Worm (Caenorhabditis elegans) whole organism, L1 larva: ENCODE data around the gene irld-57.

Experiments used
- C16A3.4 ChIP-seq: fragments of 150-350 bp; optimal IDR thresholded peaks from 2 replicates; lab custom pipeline; 2014; ENCODE audit warnings: missing biosample characterization, missing genetic modification characterization
- C34B4.2 ChIP-seq: sonication (generic microtip); optimal IDR thresholded peaks from 2 replicates; lab custom pipeline; 2017; ENCODE audit warnings: mild to moderate bottlenecking, missing genetic modification characterization, missing compliant biosample characterization
- F16B12.6 ChIP-seq: fragments of 150-350 bp; optimal IDR thresholded peaks from 2 replicates; lab custom pipeline; 2014; ENCODE audit warnings: missing biosample characterization, missing genetic modification characterization
- Y116A8C.19 ChIP-seq: sonication (generic microtip); optimal IDR thresholded peaks from 2 replicates; lab custom pipeline; 2016; ENCODE audit warnings: missing compliant biosample characterization, missing genetic modification characterization, borderline replicate concordance
- aha-1 ChIP-seq: fragments of 150-350 bp; optimal IDR thresholded peaks from 2 replicates; lab custom pipeline; 2014; ENCODE audit warnings: missing biosample characterization, missing genetic modification characterization
- alr-1 ChIP-seq: fragments of 200-800 bp; sonication (Bioruptor generic); optimal IDR thresholded peaks from 2 replicates; lab custom pipeline; 2018; ENCODE audit warnings: borderline replicate concordance, mild to moderate bottlenecking, missing genetic modification characterization, missing compliant biosample characterization
- blmp-1 ChIP-seq: fragments of 150-350 bp; optimal IDR thresholded peaks from 2 replicates; lab custom pipeline; 2014; ENCODE audit warnings: missing biosample characterization, missing genetic modification characterization
- ceh-63 ChIP-seq: fragments of 200-800 bp; sonication (Bioruptor generic); optimal IDR thresholded peaks from 2 replicates; lab custom pipeline; 2018; ENCODE audit warnings: mild to moderate bottlenecking, missing genetic modification characterization, missing compliant biosample characterization
- ces-1 ChIP-seq: fragments of 150-350 bp; optimal IDR thresholded peaks from 2 replicates; lab custom pipeline; 2014; ENCODE audit warnings: missing biosample characterization, missing genetic modification reagents, missing genetic modification characterization
- dsc-1 ChIP-seq: sonication (generic microtip); optimal IDR thresholded peaks from 2 replicates; lab custom pipeline; 2016; ENCODE audit warnings: mild to moderate bottlenecking, missing genetic modification characterization, missing compliant biosample characterization
- efl-1 ChIP-seq, 4 experiments: fragments of 150-350 bp; optimal IDR thresholded peaks in 3 of 4; peaks in 1 of 4; 1 replicate in 1 of 4; 2 replicates in 3 of 4; lab custom pipeline; 2014; ENCODE audit warnings: missing biosample characterization in 2 of 4, missing genetic modification characterization in 2 of 4, missing genetic modification reagents in 2 of 4
- efl-3 ChIP-seq: fragments of 200-800 bp; sonication (Bioruptor generic); optimal IDR thresholded peaks from 2 replicates; lab custom pipeline; 2018; ENCODE audit warnings: mild to moderate bottlenecking, missing genetic modification characterization, missing compliant biosample characterization
- egl-13 ChIP-seq: sonication (generic microtip); optimal IDR thresholded peaks from 2 replicates; lab custom pipeline; 2016; ENCODE audit warnings: missing genotype, missing genetic modification reagents, missing genetic modification characterization, missing compliant biosample characterization
- elt-3 ChIP-seq, 6 experiments: fragments of 150-350 bp in 1 of 6; sonication (generic microtip); optimal IDR thresholded peaks; 2 replicates each; lab custom pipeline; 2017 to 2018; ENCODE audit warnings: missing biosample characterization in 6 of 6, missing genetic modification characterization in 6 of 6, inconsistent platforms in 1 of 6
- fos-1 ChIP-seq: fragments of 150-350 bp; optimal IDR thresholded peaks from 2 replicates; lab custom pipeline; 2014; ENCODE audit warnings: missing biosample characterization, missing genetic modification characterization
- grh-1 ChIP-seq: fragments of 200-800 bp; sonication (Bioruptor generic); IDR thresholded peaks from 2 replicates; pipeline ENCODE4 v1.3.6; 2022; ENCODE audit warnings: missing genetic modification reagents, missing genetic modification characterization, missing compliant biosample characterization
- hlh-17 ChIP-seq: fragments of 200-800 bp; sonication (Bioruptor generic); optimal IDR thresholded peaks from 2 replicates; lab custom pipeline; 2018; ENCODE audit warnings: missing genetic modification characterization, mild to moderate bottlenecking, missing compliant biosample characterization, moderate library complexity, borderline replicate concordance
- hlh-4 ChIP-seq: sonication (generic microtip); optimal IDR thresholded peaks from 2 replicates; lab custom pipeline; 2016; ENCODE audit warnings: mild to moderate bottlenecking, missing genetic modification characterization, missing compliant biosample characterization
- lin-13 ChIP-seq: fragments of 150-350 bp; optimal IDR thresholded peaks from 2 replicates; lab custom pipeline; 2014; ENCODE audit warnings: missing biosample characterization, missing genetic modification reagents, missing genetic modification characterization
- lin-14 ChIP-seq: fragments of 200-800 bp; sonication (Bioruptor generic); optimal IDR thresholded peaks from 2 replicates; lab custom pipeline; 2018; ENCODE audit warnings: mild to moderate bottlenecking, missing genetic modification characterization, moderate library complexity, missing compliant biosample characterization
- lin-15B ChIP-seq: fragments of 150-350 bp; sonication (generic microtip); optimal IDR thresholded peaks from 3 replicates; lab custom pipeline; 2014; ENCODE audit warnings: missing biosample characterization, missing genetic modification characterization
- lsy-2 ChIP-seq, 2 experiments: fragments of 150-350 bp; optimal IDR thresholded peaks; 2 replicates each; lab custom pipeline; 2014; ENCODE audit warnings: missing biosample characterization in 2 of 2, missing genetic modification characterization in 2 of 2
- nhr-11 ChIP-seq: fragments of 150-350 bp; optimal IDR thresholded peaks from 2 replicates; lab custom pipeline; 2014; ENCODE audit warnings: missing biosample characterization, missing genetic modification characterization
- nhr-12 ChIP-seq: sonication (generic microtip); optimal IDR thresholded peaks from 2 replicates; lab custom pipeline; 2017; ENCODE audit warnings: missing biosample characterization, missing genetic modification characterization
- nhr-19 ChIP-seq: fragments of 200-800 bp; sonication (Bioruptor generic); conservative IDR thresholded peaks from 2 replicates; pipeline ENCODE4 v1.3.6; 2022; ENCODE audit warnings: missing genetic modification characterization, missing compliant biosample characterization
- nhr-20 ChIP-seq: sonication (generic microtip); optimal IDR thresholded peaks from 2 replicates; lab custom pipeline; 2016; ENCODE audit warnings: mild to moderate bottlenecking, missing genetic modification characterization, missing compliant biosample characterization
- nhr-47 ChIP-seq: sonication (generic microtip); optimal IDR thresholded peaks from 2 replicates; lab custom pipeline; 2016; ENCODE audit warnings: mild to moderate bottlenecking, missing genetic modification characterization, moderate library complexity, missing compliant biosample characterization
- nhr-71 ChIP-seq: sonication (generic microtip); optimal IDR thresholded peaks from 2 replicates; lab custom pipeline; 2016; ENCODE audit warnings: mild to moderate bottlenecking, missing genetic modification characterization, moderate library complexity, missing compliant biosample characterization
- nhr-76 ChIP-seq: sonication (generic microtip); optimal IDR thresholded peaks from 2 replicates; lab custom pipeline; 2017; ENCODE audit warnings: missing biosample characterization, missing genetic modification characterization
- nhr-84 ChIP-seq: sonication (generic microtip); optimal IDR thresholded peaks from 2 replicates; lab custom pipeline; 2017; ENCODE audit warnings: missing biosample characterization, missing genetic modification characterization
- nhr-85 ChIP-seq: sonication (generic microtip); peaks from one replicate; lab custom pipeline; 2016; ENCODE audit warnings: missing genetic modification characterization, inconsistent platforms, missing compliant biosample characterization
- nhr-90 ChIP-seq: sonication (generic microtip); optimal IDR thresholded peaks from 2 replicates; lab custom pipeline; 2016; ENCODE audit warnings: mild to moderate bottlenecking, missing genetic modification characterization, missing compliant biosample characterization; ENCODE audit not compliant: poor library complexity
- pag-3 ChIP-seq: sonication (generic microtip); optimal IDR thresholded peaks from 2 replicates; lab custom pipeline; 2017; ENCODE audit warnings: missing genetic modification characterization, mild to moderate bottlenecking, missing compliant biosample characterization, antibody characterized with exemption, borderline replicate concordance; ENCODE audit not compliant: insufficient read depth
- snu-23 ChIP-seq: sonication (generic microtip); optimal IDR thresholded peaks from 2 replicates; lab custom pipeline; 2016; ENCODE audit warnings: missing genetic modification characterization, missing compliant biosample characterization
- sptf-1 ChIP-seq: fragments of 150-350 bp; optimal IDR thresholded peaks from 2 replicates; lab custom pipeline; 2014; ENCODE audit warnings: missing biosample characterization, missing genetic modification characterization
- sup-37 ChIP-seq: fragments of 200-800 bp; sonication (Bioruptor generic); optimal IDR thresholded peaks from 2 replicates; lab custom pipeline; 2018; ENCODE audit warnings: mild to moderate bottlenecking, missing genetic modification characterization, missing compliant biosample characterization
- swsn-7 ChIP-seq: sonication (generic microtip); optimal IDR thresholded peaks from 2 replicates; lab custom pipeline; 2016; ENCODE audit warnings: missing genetic modification characterization, missing compliant biosample characterization
- unc-98 ChIP-seq: fragments of 200-800 bp; sonication (Bioruptor generic); IDR thresholded peaks from 2 replicates; pipeline ENCODE4 v1.3.6; 2022; ENCODE audit warnings: missing genetic modification characterization, missing compliant biosample characterization
- zip-4 ChIP-seq: fragments of 200-800 bp; sonication (Bioruptor generic); optimal IDR thresholded peaks from 2 replicates; lab custom pipeline; 2018; ENCODE audit warnings: mild to moderate bottlenecking, missing genetic modification characterization, moderate library complexity, missing compliant biosample characterization

Gene irld-57

ce11 chrV:15707982-15708381, 18.5 kb downstream of the irld-57 start:
- TF ChIP-seq blmp-1 (peak; percentile 57), ceh-63 (no peak), swsn-7 (tag; lab: Kevin White, UChicago) (no peak), nhr-90 (tag; lab: Kevin White, UChicago) (peak; percentile 11), lin-14 (GFP tag; lab: Kevin White, UChicago) (peak; percentile 71), F16B12.6 (tag; lab: Kevin White, UChicago) (no peak), sup-37 (GFP tag; lab: Kevin White, UChicago) (no peak), nhr-71 (peak; percentile 52), C16A3.4 (no peak), nhr-85 (tag; lab: Kevin White, UChicago) (peak; percentile 90), unc-98 (no peak), lsy-2 (tag; optimal IDR thresholded peaks at IDR 0.05; lab: Kevin White, UChicago) (peak in 1 of 2 experiments; percentile 46), lin-13 (GFP tag; lab: Kevin White, UChicago) (no peak), efl-1 (optimal IDR thresholded peaks at IDR 0.05; lab: Kevin White, UChicago) (no peak), efl-1 (GFP tag; optimal IDR thresholded peaks at IDR 0.05 in 1 of 2; lab: Kevin White, UChicago) (peak in 1 of 2 experiments; percentile 21), pag-3 (tag; lab: Kevin White, UChicago) (peak; percentile 54), nhr-19 (GFP tag; lab: Robert Waterston, UW) (peak; percentile 38), elt-3 (tag; optimal IDR thresholded peaks at IDR 0.05; lab: Kevin White, UChicago) (peak in 5 of 6 experiments; percentile 32 to 98 (median 74)), nhr-20 (peak; percentile 74)
- TF ChIP-seq, all 84 proteins: peak for 11

- TF ChIP-seq nhr-85 (tag; lab: Kevin White, UChicago) (peak; percentile 29), blmp-1 (peak; percentile 5), aha-1 (no peak), nhr-11 (no peak), egl-13 (tag; lab: Kevin White, UChicago) (no peak), F16B12.6 (tag; lab: Kevin White, UChicago) (no peak), grh-1 (no peak), alr-1 (tag; lab: Kevin White, UChicago) (no peak), elt-3 (tag; optimal IDR thresholded peaks at IDR 0.05; lab: Kevin White, UChicago) (peak in 1 of 6 experiments; percentile 51)
These were observed 21.8 kb downstream of the irld-57 start, which contains the start of gene twk-34 for ce11 chrV:15704745-15705144. Gene twk-34, plus strand, starts transcription at chrV:15704960.

ce11 chrV:15702263-15702662, 24.2 kb downstream of the irld-57 start, which contains the start of gene nhr-53:
Gene nhr-53, minus strand, starts transcription at chrV:15702363.
- TF ChIP-seq nhr-85 (tag; lab: Kevin White, UChicago) (no peak), efl-1 (optimal IDR thresholded peaks at IDR 0.05; lab: Kevin White, UChicago) (no peak), efl-1 (GFP tag; optimal IDR thresholded peaks at IDR 0.05 in 1 of 2; lab: Kevin White, UChicago) (peak in 1 of 2 experiments; percentile 30)

ce11 chrV:15699799-15700198, 26.7 kb downstream of the irld-57 start, which contains the start of gene nhr-199:
Gene nhr-199, minus strand, starts transcription at chrV:15699899.
- no peak for TF ChIP-seq lin-15B (tag; lab: Kevin White, UChicago)
- TF ChIP-seq fos-1 (tag; lab: Kevin White, UChicago) = no peak
- no peak for TF ChIP-seq C34B4.2 (tag; lab: Kevin White, UChicago)
- no peak for TF ChIP-seq nhr-85 (tag; lab: Kevin White, UChicago)
- no peak for TF ChIP-seq lin-13 (GFP tag; lab: Kevin White, UChicago)
- no peak for TF ChIP-seq hlh-17
- no peak for TF ChIP-seq snu-23
- no peak for TF ChIP-seq elt-3 (tag; optimal IDR thresholded peaks at IDR 0.05; lab: Kevin White, UChicago)
- no peak for TF ChIP-seq nhr-76 (tag; lab: Kevin White, UChicago)
- TF ChIP-seq ces-1 (GFP tag; lab: Kevin White, UChicago) = no peak
- TF ChIP-seq nhr-84 (tag; lab: Kevin White, UChicago) = no peak
- TF ChIP-seq swsn-7 (tag; lab: Kevin White, UChicago) = no peak

ce11 chrV:15698099-15698498, 28.4 kb downstream of the irld-57 start, which contains the start of gene srx-29:
Gene srx-29, minus strand, starts transcription at chrV:15698199.
- no peak for TF ChIP-seq ces-1 (GFP tag; lab: Kevin White, UChicago)
- no peak for TF ChIP-seq Y116A8C.19 (tag; lab: Kevin White, UChicago)
- TF ChIP-seq dsc-1 (tag; lab: Kevin White, UChicago) = no peak
- no peak for TF ChIP-seq nhr-90 (tag; lab: Kevin White, UChicago)
- TF ChIP-seq grh-1 = no peak
- no peak for TF ChIP-seq sptf-1 (tag; lab: Kevin White, UChicago)
- no peak for TF ChIP-seq hlh-4 (tag; lab: Kevin White, UChicago)
- no peak for TF ChIP-seq sup-37 (GFP tag; lab: Kevin White, UChicago)
- TF ChIP-seq lin-13 (GFP tag; lab: Kevin White, UChicago) = no peak
- TF ChIP-seq nhr-12 = no peak
- TF ChIP-seq efl-3 = no peak
- TF ChIP-seq zip-4 (GFP tag; lab: Kevin White, UChicago) = no peak
- TF ChIP-seq nhr-47 (tag; lab: Kevin White, UChicago) = no peak
